Worm (Caenorhabditis elegans) whole organism, L2 larva: ENCODE measurements around the gene T06C12.14.

ENCODE experiments used
- C34F6.9 ChIP-seq: fragments of 150-350 bp; optimal IDR thresholded peaks from 2 replicates; lab custom pipeline; 2014; ENCODE audit warnings: missing biosample characterization, missing genetic modification characterization
- F13H6.1 ChIP-seq: sonication (generic microtip); optimal IDR thresholded peaks from 2 replicates; lab custom pipeline; 2016; ENCODE audit warnings: missing genetic modification characterization, missing compliant biosample characterization
- R02D3.7 ChIP-seq: fragments of 150-350 bp; optimal IDR thresholded peaks from 2 replicates; lab custom pipeline; 2014; ENCODE audit warnings: missing biosample characterization, missing genetic modification characterization
- Y55F3AM.14 ChIP-seq: fragments of 200-800 bp; sonication (Bioruptor generic); optimal IDR thresholded peaks from 2 replicates; lab custom pipeline; 2018; ENCODE audit warnings: mild to moderate bottlenecking, missing genetic modification characterization, missing compliant biosample characterization
- alr-1 ChIP-seq: fragments of 150-350 bp; optimal IDR thresholded peaks from 2 replicates; lab custom pipeline; 2014; ENCODE audit warnings: missing biosample characterization, missing genetic modification characterization
- aly-2 ChIP-seq: fragments of 150-350 bp; optimal IDR thresholded peaks from 2 replicates; lab custom pipeline; 2014; ENCODE audit warnings: missing biosample characterization, missing genetic modification characterization
- blmp-1 ChIP-seq: sonication (generic microtip); optimal IDR thresholded peaks from 2 replicates; lab custom pipeline; 2017; ENCODE audit warnings: missing genetic modification characterization, mild to moderate bottlenecking, missing compliant biosample characterization, antibody characterized with exemption, moderate library complexity; ENCODE audit not compliant: insufficient read depth
- ceh-16 ChIP-seq: fragments of 150-350 bp; optimal IDR thresholded peaks from 2 replicates; lab custom pipeline; 2014; ENCODE audit warnings: missing biosample characterization, missing genetic modification characterization
- ceh-82 ChIP-seq: fragments of 150-350 bp; optimal IDR thresholded peaks from 2 replicates; lab custom pipeline; 2014; ENCODE audit warnings: missing biosample characterization, missing genetic modification characterization
- crh-2 ChIP-seq: sonication (generic microtip); optimal IDR thresholded peaks from 2 replicates; lab custom pipeline; 2017; ENCODE audit warnings: missing biosample characterization, missing genetic modification characterization
- elt-1 ChIP-seq: fragments of 150-350 bp; optimal IDR thresholded peaks from 2 replicates; lab custom pipeline; 2014; ENCODE audit warnings: missing biosample characterization, missing genetic modification characterization
- fos-1 ChIP-seq: fragments of 150-350 bp; optimal IDR thresholded peaks from 2 replicates; lab custom pipeline; 2014; ENCODE audit warnings: missing biosample characterization, missing genetic modification characterization
- lin-11 ChIP-seq: fragments of 150-350 bp; sonication (generic microtip); optimal IDR thresholded peaks from 2 replicates; lab custom pipeline; 2014; ENCODE audit warnings: missing biosample characterization, missing genetic modification characterization, inconsistent platforms, mixed read lengths
- lin-13 ChIP-seq: fragments of 150-350 bp; optimal IDR thresholded peaks from 2 replicates; lab custom pipeline; 2014; ENCODE audit warnings: missing biosample characterization, missing genetic modification reagents, missing genetic modification characterization
- lin-39 ChIP-seq: fragments of 150-350 bp; optimal IDR thresholded peaks from 2 replicates; lab custom pipeline; 2014; ENCODE audit warnings: missing biosample characterization, missing genetic modification reagents, missing genetic modification characterization
- lsy-2 ChIP-seq, 2 experiments: fragments of 150-350 bp in 1 of 2; sonication (generic microtip) in 1 of 2; optimal IDR thresholded peaks; 2 replicates each; lab custom pipeline; 2014 to 2017; ENCODE audit warnings: missing biosample characterization in 2 of 2, missing genetic modification characterization in 2 of 2
- mab-5 ChIP-seq: fragments of 150-350 bp; optimal IDR thresholded peaks from 2 replicates; lab custom pipeline; 2014; ENCODE audit warnings: missing biosample characterization, missing genetic modification characterization
- mbf-1 ChIP-seq: sonication (generic microtip); optimal IDR thresholded peaks from 2 replicates; lab custom pipeline; 2017; ENCODE audit warnings: missing biosample characterization, missing genetic modification characterization
- mdl-1 ChIP-seq, 2 experiments: fragments of 150-350 bp in 1 of 2; sonication (generic microtip) in 1 of 2; optimal IDR thresholded peaks; 2 replicates each; lab custom pipeline; 2017; ENCODE audit warnings: missing biosample characterization in 2 of 2, missing genetic modification characterization in 2 of 2
- nhr-10 ChIP-seq: sonication (generic microtip); optimal IDR thresholded peaks from 2 replicates; lab custom pipeline; 2017; ENCODE audit warnings: missing biosample characterization, missing genetic modification characterization
- nhr-11 ChIP-seq: fragments of 150-350 bp; optimal IDR thresholded peaks from 2 replicates; lab custom pipeline; 2014; ENCODE audit warnings: missing biosample characterization, missing genetic modification characterization
- nhr-12 ChIP-seq: fragments of 150-350 bp; optimal IDR thresholded peaks from 2 replicates; lab custom pipeline; 2014; ENCODE audit warnings: missing biosample characterization, missing genetic modification characterization
- nhr-129 ChIP-seq: fragments of 150-350 bp; optimal IDR thresholded peaks from 2 replicates; lab custom pipeline; 2014; ENCODE audit warnings: missing biosample characterization, missing genetic modification characterization
- nhr-23 ChIP-seq: fragments of 150-350 bp; optimal IDR thresholded peaks from 2 replicates; lab custom pipeline; 2014; ENCODE audit warnings: missing biosample characterization, missing genetic modification reagents, missing genetic modification characterization
- nhr-237 ChIP-seq: fragments of 150-350 bp; optimal IDR thresholded peaks from 2 replicates; lab custom pipeline; 2014; ENCODE audit warnings: missing biosample characterization, missing genetic modification characterization
- nhr-6 ChIP-seq: fragments of 150-350 bp; optimal IDR thresholded peaks from 2 replicates; lab custom pipeline; 2014; ENCODE audit warnings: missing biosample characterization, missing genetic modification characterization
- nhr-77 ChIP-seq: fragments of 150-350 bp; optimal IDR thresholded peaks from 2 replicates; lab custom pipeline; 2014; ENCODE audit warnings: missing biosample characterization, missing genetic modification characterization
- peb-1 ChIP-seq: fragments of 150-350 bp; optimal IDR thresholded peaks from 2 replicates; lab custom pipeline; 2014; ENCODE audit warnings: missing biosample characterization, missing genetic modification characterization
- sem-4 ChIP-seq: fragments of 150-350 bp; optimal IDR thresholded peaks from 2 replicates; lab custom pipeline; 2014; ENCODE audit warnings: missing biosample characterization, missing genetic modification reagents, missing genetic modification characterization
- sma-3 ChIP-seq: sonication (generic microtip); optimal IDR thresholded peaks from 2 replicates; lab custom pipeline; 2016; ENCODE audit warnings: missing genetic modification reagents, missing genetic modification characterization, missing compliant biosample characterization
- sma-9 ChIP-seq, 2 experiments: fragments of 150-350 bp in 1 of 2; sonication (generic microtip) in 1 of 2; optimal IDR thresholded peaks; 2 replicates each; lab custom pipeline; 2014 to 2016; ENCODE audit warnings: missing genetic modification characterization in 2 of 2, mild to moderate bottlenecking in 1 of 2, missing biosample characterization in 1 of 2, missing compliant biosample characterization in 1 of 2, missing genetic modification reagents in 1 of 2, moderate library complexity in 1 of 2
- unc-39 ChIP-seq: fragments of 150-350 bp; optimal IDR thresholded peaks from 2 replicates; lab custom pipeline; 2014; ENCODE audit warnings: missing biosample characterization, missing genetic modification characterization
- unc-55 ChIP-seq: fragments of 150-350 bp; sonication (generic microtip); optimal IDR thresholded peaks from 3 replicates; lab custom pipeline; 2014; ENCODE audit warnings: missing biosample characterization, missing genetic modification reagents, missing genetic modification characterization
- unc-62 ChIP-seq: fragments of 150-350 bp; optimal IDR thresholded peaks from 2 replicates; lab custom pipeline; 2014; ENCODE audit warnings: missing biosample characterization, missing genetic modification reagents, missing genetic modification characterization
- zag-1 ChIP-seq: fragments of 150-350 bp; optimal IDR thresholded peaks from 2 replicates; lab custom pipeline; 2014; ENCODE audit warnings: missing biosample characterization, missing genetic modification characterization
- ztf-1 ChIP-seq: fragments of 200-800 bp; sonication (Bioruptor generic); conservative IDR thresholded peaks from 2 replicates; pipeline ENCODE4 v1.3.6; 2022; ENCODE audit warnings: missing genetic modification characterization, missing compliant biosample characterization
- ztf-4 ChIP-seq: fragments of 150-350 bp; optimal IDR thresholded peaks from 2 replicates; lab custom pipeline; 2014; ENCODE audit warnings: missing biosample characterization, missing genetic modification characterization

The T06C12.14 gene

ce11 chrV:15890115-15890514, 9.7 kb upstream of the T06C12.14 start:
- no peak for TF ChIP-seq nhr-129
- peak; percentile 88 for TF ChIP-seq fos-1 (tag; lab: Kevin White, UChicago)

ce11 chrV:15891279-15891678, 8.5 kb upstream of the T06C12.14 start:
- TF ChIP-seq nhr-6 (tag; lab: Kevin White, UChicago) (no peak), fos-1 (tag; lab: Kevin White, UChicago) (peak; percentile 84), sma-9 (GFP tag; optimal IDR thresholded peaks at IDR 0.05; lab: Kevin White, UChicago) (peak; percentile 10), sma-9 (tag; optimal IDR thresholded peaks at IDR 0.05; lab: Kevin White, UChicago) (no peak)

ce11 chrV:15891761-15892160, 8.0 kb upstream of the T06C12.14 start, which contains the start of gene T06C12.12:
Gene T06C12.12 (plus strand): TSS chrV:15892061.
- TF ChIP-seq ztf-1 (GFP tag; lab: Robert Waterston, UW) (no peak), nhr-10 (no peak), zag-1 (no peak), unc-55 (GFP tag; lab: Kevin White, UChicago) (no peak), nhr-129 (no peak), F13H6.1 (tag; lab: Kevin White, UChicago) (no peak), nhr-23 (no peak), peb-1 (tag; lab: Kevin White, UChicago) (no peak), nhr-6 (tag; lab: Kevin White, UChicago) (no peak), R02D3.7 (no peak), nhr-12 (tag; lab: Kevin White, UChicago) (no peak), mbf-1 (tag; lab: Kevin White, UChicago) (no peak), Y55F3AM.14 (GFP tag; lab: Kevin White, UChicago) (no peak), unc-39 (no peak), sem-4 (tag; lab: Kevin White, UChicago) (no peak), alr-1 (no peak), mab-5 (tag; lab: Kevin White, UChicago) (no peak)

ce11 chrV:15892696-15893095, 7.1 kb upstream of the T06C12.14 start, which contains the start of gene T06C12.11:
Gene T06C12.11 (plus strand): TSS chrV:15892996.
- TF ChIP-seq mdl-1 (tag; optimal IDR thresholded peaks at IDR 0.05; lab: Kevin White, UChicago) = no peak
- TF ChIP-seq nhr-11 = no peak
- TF ChIP-seq lsy-2 (tag; optimal IDR thresholded peaks at IDR 0.05; lab: Kevin White, UChicago) = no peak
- TF ChIP-seq nhr-237 = no peak
- no peak for TF ChIP-seq blmp-1 (tag; lab: Kevin White, UChicago)
- no peak for TF ChIP-seq C34F6.9 (tag; lab: Kevin White, UChicago)
- TF ChIP-seq nhr-77 = no peak
- no peak for TF ChIP-seq peb-1 (tag; lab: Kevin White, UChicago)
- no peak for TF ChIP-seq zag-1

- no peak for TF ChIP-seq sma-9 (GFP tag; optimal IDR thresholded peaks at IDR 0.05; lab: Kevin White, UChicago)
- no peak for TF ChIP-seq sma-9 (tag; optimal IDR thresholded peaks at IDR 0.05; lab: Kevin White, UChicago)
- no peak for TF ChIP-seq aly-2 (tag; lab: Kevin White, UChicago)
- no peak for TF ChIP-seq alr-1
- no peak for TF ChIP-seq crh-2
- TF ChIP-seq elt-1 = no peak
- no peak for TF ChIP-seq sma-3 (GFP tag; lab: Kevin White, UChicago)
- TF ChIP-seq lin-11 (tag; lab: Kevin White, UChicago) = no peak
- TF ChIP-seq ceh-16 (tag; lab: Kevin White, UChicago) = no peak
- TF ChIP-seq ztf-4 (tag; lab: Kevin White, UChicago) = no peak
- TF ChIP-seq lin-39 (tag; lab: Kevin White, UChicago) = no peak
- TF ChIP-seq lsy-2 (tag; optimal IDR thresholded peaks at IDR 0.05; lab: Kevin White, UChicago) = no peak
- no peak for TF ChIP-seq nhr-11
- no peak for TF ChIP-seq unc-62 (GFP tag; lab: Kevin White, UChicago)
- no peak for TF ChIP-seq nhr-6 (tag; lab: Kevin White, UChicago)
- TF ChIP-seq nhr-77 = no peak
- no peak for TF ChIP-seq zag-1
- no peak for TF ChIP-seq nhr-12 (tag; lab: Kevin White, UChicago)
- no peak for TF ChIP-seq lin-13 (GFP tag; lab: Kevin White, UChicago)
- no peak for TF ChIP-seq ceh-82 (tag; lab: Kevin White, UChicago)
- TF ChIP-seq fos-1 (tag; lab: Kevin White, UChicago) = no peak
- TF ChIP-seq, all 48 proteins: peak for 0
Measured at ce11 chrV:15896671-15897070, 3.1 kb upstream of the T06C12.14 start, which contains the start of gene nhr-213. Gene nhr-213 (minus strand): TSS chrV:15896771.
